Fruit fly (Drosophila melanogaster) Kc167 (cell line): Measurements from ENCODE around the gene dbo.

Experiments
- Myc ChIP-seq: fragments of >200 bp; optimal IDR thresholded peaks from 2 replicates; lab custom pipeline; 2017; ENCODE audit warnings: missing external identifiers
- Sin3A ChIP-seq: fragments of >200 bp; optimal IDR thresholded peaks from 2 replicates; lab custom pipeline; 2018; ENCODE audit warnings: missing external identifiers
- h ChIP-seq: fragments of >200 bp; optimal IDR thresholded peaks from 3 replicates; lab custom pipeline; 2018; ENCODE audit warnings: missing external identifiers
- insv ChIP-seq: fragments of >200 bp; optimal IDR thresholded peaks from 3 replicates; lab custom pipeline; 2018; ENCODE audit warnings: missing external identifiers
- psq ChIP-seq: fragments of >200 bp; optimal IDR thresholded peaks from 2 replicates; lab custom pipeline; 2017; ENCODE audit warnings: missing external identifiers
- ttk ChIP-seq: sonication (Bioruptor generic); optimal IDR thresholded peaks from 2 replicates; lab custom pipeline; 2017; ENCODE audit warnings: missing external identifiers

dbo gene

dm6 chr3L:15834877-15835555 lies 8.3 kb downstream of the dbo start, which contains the start of gene CG18081:
Gene CG18081 (minus strand): TSS chr3L:15835388.
- TF ChIP-seq h (no peak), Sin3A (lab: Kevin White, UChicago) (no peak), Myc (lab: Kevin White, UChicago) (no peak), psq (lab: Kevin White, UChicago) (no peak), insv (no peak)

DNA sequence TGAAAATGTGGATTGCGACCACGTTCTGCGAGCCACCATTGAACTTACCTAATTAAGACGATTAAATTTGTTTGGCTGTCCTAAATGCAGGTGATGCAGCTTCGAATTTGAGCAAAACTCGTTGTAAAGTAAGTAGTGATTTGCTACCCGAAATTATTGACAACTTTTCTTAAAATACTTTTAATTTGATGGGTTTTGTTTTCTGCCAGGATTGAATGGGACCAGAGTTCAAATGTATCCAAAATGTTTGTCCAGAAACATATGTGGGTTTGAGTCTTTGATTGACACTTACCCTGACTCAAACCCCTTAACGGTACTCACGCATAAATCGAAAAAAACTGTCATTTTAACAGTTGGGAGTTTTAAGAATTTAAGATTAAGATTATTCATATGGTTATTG lies 10.5 kb downstream of the dbo start, which contains the start of gene CG15715:
CG15715 (minus strand) TSS at position 274 of the 400 bp plus-strand sequence.
- TF ChIP-seq ttk, result no peak
- TF ChIP-seq Myc (lab: Kevin White, UChicago), result no peak
- TF ChIP-seq psq (lab: Kevin White, UChicago), result no peak
- TF ChIP-seq Sin3A (lab: Kevin White, UChicago), result no peak
- TF ChIP-seq insv, result no peak
- no peak for TF ChIP-seq h

- TF ChIP-seq insv, result no peak
- TF ChIP-seq Myc (lab: Kevin White, UChicago), result no peak
- TF ChIP-seq psq (lab: Kevin White, UChicago), result no peak
- no peak for TF ChIP-seq ttk
- TF ChIP-seq Sin3A (lab: Kevin White, UChicago), result no peak
- no peak for TF ChIP-seq h
These were observed 17.3 kb downstream of the dbo start, which contains the start of gene meru for dm6 chr3L:15843962-15844361. Gene meru (minus strand): TSS chr3L:15844062.

dm6 chr3L:15844577-15844976 lies 17.9 kb downstream of the dbo start:
- TF ChIP-seq h, result no peak
- TF ChIP-seq Myc (lab: Kevin White, UChicago), result no peak
- no peak for TF ChIP-seq Sin3A (lab: Kevin White, UChicago)
- no peak for TF ChIP-seq insv
- no peak for TF ChIP-seq ttk
- no peak for TF ChIP-seq psq (lab: Kevin White, UChicago)

DNA sequence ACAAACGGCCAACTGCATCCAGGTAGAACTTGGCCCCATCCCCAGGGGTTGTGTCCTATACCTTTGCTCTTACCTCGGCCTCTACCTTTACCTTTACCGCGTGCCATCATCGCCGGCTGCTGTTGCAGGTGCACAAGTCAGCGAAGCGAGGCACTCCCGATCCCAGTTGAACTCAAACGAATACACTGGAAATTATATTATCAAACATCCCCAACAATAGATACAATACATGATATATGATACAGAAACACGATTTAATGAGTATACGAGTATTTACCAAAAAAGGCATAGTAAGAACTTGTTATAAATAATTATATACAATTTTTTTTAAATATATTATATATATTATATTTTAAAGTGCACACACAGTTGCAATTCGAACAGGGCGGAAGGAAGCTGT lies 20.5 kb downstream of the dbo start:
- TF ChIP-seq insv (no peak), Myc (lab: Kevin White, UChicago) (no peak), psq (lab: Kevin White, UChicago) (no peak), h (no peak), Sin3A (lab: Kevin White, UChicago) (no peak), ttk (no peak)

DNA sequence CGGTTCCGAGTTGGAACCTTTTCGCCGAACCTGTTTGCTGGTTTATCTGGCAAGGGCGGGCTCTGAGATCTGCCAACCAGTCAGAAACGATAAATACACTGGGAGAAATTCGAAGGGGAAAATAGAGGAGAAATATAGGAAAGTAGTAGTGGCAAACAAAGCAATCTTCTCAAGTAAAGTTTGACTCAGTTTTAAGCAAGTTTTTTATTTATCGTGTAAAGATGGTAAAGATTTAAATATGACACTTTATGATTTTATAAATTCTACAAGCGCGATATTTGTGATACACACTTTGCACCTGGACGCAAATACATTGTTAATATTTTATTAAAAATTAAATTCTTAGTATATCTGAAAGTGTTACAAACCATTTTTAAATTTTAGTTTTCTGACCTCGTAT lies 21.0 kb downstream of the dbo start:
- TF ChIP-seq Sin3A (lab: Kevin White, UChicago) (no peak), psq (lab: Kevin White, UChicago) (no peak), insv (no peak), Myc (lab: Kevin White, UChicago) (no peak), h (no peak), ttk (no peak)

- no peak for TF ChIP-seq insv
- TF ChIP-seq h, result no peak
- no peak for TF ChIP-seq psq (lab: Kevin White, UChicago)
- no peak for TF ChIP-seq ttk
- TF ChIP-seq Sin3A (lab: Kevin White, UChicago), result no peak
- no peak for TF ChIP-seq Myc (lab: Kevin White, UChicago)
These were observed 29.3 kb downstream of the dbo start for dm6 chr3L:15856035-15856434.

DNA sequence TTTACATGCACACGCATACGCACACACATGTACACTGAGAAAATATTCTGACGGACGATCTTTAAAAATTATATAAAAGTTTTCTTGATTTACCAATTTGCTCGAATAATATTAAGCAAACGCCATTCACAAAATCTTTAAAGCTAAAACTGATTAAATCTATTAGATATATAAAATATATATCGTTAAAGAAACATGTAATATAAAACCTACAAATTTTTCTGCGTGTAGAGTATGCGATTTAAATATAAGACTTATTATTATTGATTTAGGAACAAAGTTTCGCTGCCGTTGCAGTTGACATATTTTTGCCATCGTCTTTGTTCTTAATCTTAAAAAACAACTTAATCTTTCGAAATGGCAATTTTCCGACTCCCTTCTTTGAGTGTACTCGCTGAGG lies 50.8 kb downstream of the dbo start:
- TF ChIP-seq ttk, result no peak
- no peak for TF ChIP-seq h
- TF ChIP-seq psq (lab: Kevin White, UChicago), result no peak
- TF ChIP-seq Sin3A (lab: Kevin White, UChicago), result no peak
- no peak for TF ChIP-seq insv
- TF ChIP-seq Myc (lab: Kevin White, UChicago), result no peak
